Worm (Caenorhabditis elegans) whole organism, L4 larva: ENCODE measurements around the gene tmc-2.

Experiments used
- D1046.2 ChIP-seq: fragments of 200-800 bp; sonication (Bioruptor generic); IDR thresholded peaks from 2 replicates; pipeline ENCODE4 v1.3.6; 2022; ENCODE audit warnings: missing genetic modification characterization, missing compliant biosample characterization
- F26F4.8 ChIP-seq: fragments of 200-800 bp; sonication (Bioruptor generic); conservative IDR thresholded peaks from 2 replicates; pipeline ENCODE4 v1.3.6; 2022; ENCODE audit warnings: missing genetic modification characterization, missing compliant biosample characterization
- R02D3.7 ChIP-seq: fragments of 150-350 bp; sonication (generic microtip); optimal IDR thresholded peaks from 3 replicates; lab custom pipeline; 2014; ENCODE audit warnings: missing biosample characterization, missing genetic modification characterization
- T20F7.1 ChIP-seq: fragments of 200-800 bp; sonication (Bioruptor generic); optimal IDR thresholded peaks from 2 replicates; lab custom pipeline; 2018; ENCODE audit warnings: mild to moderate bottlenecking, missing genetic modification characterization, missing compliant biosample characterization
- T26A8.4 ChIP-seq: fragments of 200-800 bp; sonication (Bioruptor generic); IDR thresholded peaks from 2 replicates; pipeline ENCODE4 v1.3.6; 2022; ENCODE audit warnings: missing genetic modification characterization, missing compliant biosample characterization
- Y5F2A.4 ChIP-seq: fragments of 200-800 bp; sonication (Bioruptor generic); optimal IDR thresholded peaks from 2 replicates; lab custom pipeline; 2018; ENCODE audit warnings: mild to moderate bottlenecking, missing genetic modification characterization, missing compliant biosample characterization
- ZK337.2 ChIP-seq: fragments of 200-800 bp; sonication (Bioruptor generic); IDR thresholded peaks from 2 replicates; pipeline ENCODE4 v1.3.6; 2022; ENCODE audit warnings: missing genetic modification reagents, missing genetic modification characterization, missing compliant biosample characterization
- ama-1 ChIP-seq: fragments of 150-350 bp; optimal IDR thresholded peaks from 2 replicates; lab custom pipeline; 2014; ENCODE audit warnings: inconsistent platforms, mixed read lengths
- arid-1 ChIP-seq: fragments of 200-800 bp; sonication (Bioruptor generic); conservative IDR thresholded peaks from 2 replicates; pipeline ENCODE4 v1.3.6; 2022; ENCODE audit warnings: missing genetic modification reagents, missing genetic modification characterization, missing compliant biosample characterization
- attf-4 ChIP-seq: sonication (generic microtip); optimal IDR thresholded peaks from 3 replicates; lab custom pipeline; 2017; ENCODE audit warnings: missing biosample characterization, missing genetic modification characterization
- ceh-28 ChIP-seq: fragments of 150-350 bp; optimal IDR thresholded peaks from 2 replicates; lab custom pipeline; 2014; ENCODE audit warnings: missing biosample characterization, missing genetic modification reagents, missing genetic modification characterization
- ceh-44 ChIP-seq: fragments of 200-800 bp; sonication (Bioruptor generic); IDR thresholded peaks from 2 replicates; pipeline ENCODE4 v1.3.6; 2022; ENCODE audit warnings: missing genetic modification reagents, missing genetic modification characterization, missing compliant biosample characterization
- ceh-62 ChIP-seq: sonication (generic microtip); optimal IDR thresholded peaks from 2 replicates; lab custom pipeline; 2017; ENCODE audit warnings: missing biosample characterization, missing genetic modification characterization
- ces-1 ChIP-seq: fragments of 150-350 bp; sonication (generic microtip); optimal IDR thresholded peaks from 4 replicates; lab custom pipeline; 2014; ENCODE audit warnings: missing biosample characterization, missing genetic modification reagents, missing genetic modification characterization
- cey-2 ChIP-seq: sonication (generic microtip); optimal IDR thresholded peaks from 3 replicates; lab custom pipeline; 2017; ENCODE audit warnings: missing genetic modification characterization, mild to moderate bottlenecking, missing compliant biosample characterization, antibody characterized with exemption, borderline replicate concordance; ENCODE audit not compliant: insufficient read depth
- daf-19 ChIP-seq: fragments of 200-800 bp; sonication (Bioruptor generic); conservative IDR thresholded peaks from 2 replicates; pipeline ENCODE4 v1.3.6; 2022; ENCODE audit warnings: missing genetic modification characterization, missing compliant biosample characterization
- dmd-8 ChIP-seq: fragments of 200-800 bp; sonication (Bioruptor generic); IDR thresholded peaks from 2 replicates; pipeline ENCODE4 v1.3.6; 2022; ENCODE audit warnings: missing genetic modification characterization, missing compliant biosample characterization
- duxl-1 ChIP-seq: sonication (generic microtip); optimal IDR thresholded peaks from 2 replicates; lab custom pipeline; 2016; ENCODE audit warnings: mild to moderate bottlenecking, missing genetic modification characterization, moderate library complexity, missing compliant biosample characterization; ENCODE audit not compliant: poor library complexity
- egl-43 ChIP-seq: fragments of 200-800 bp; sonication (Bioruptor generic); IDR thresholded peaks from 2 replicates; pipeline ENCODE4 v1.3.6; 2022; ENCODE audit warnings: missing genetic modification reagents, missing genetic modification characterization, missing compliant biosample characterization
- fkh-10 ChIP-seq: fragments of 150-350 bp; optimal IDR thresholded peaks from 2 replicates; lab custom pipeline; 2014; ENCODE audit warnings: missing biosample characterization, missing genetic modification reagents, missing genetic modification characterization
- fos-1 ChIP-seq: fragments of 150-350 bp; optimal IDR thresholded peaks from 2 replicates; lab custom pipeline; 2014; ENCODE audit warnings: missing biosample characterization, missing genetic modification characterization
- gei-8 ChIP-seq: fragments of 200-800 bp; sonication (Bioruptor generic); optimal IDR thresholded peaks from 2 replicates; lab custom pipeline; 2018; ENCODE audit warnings: mild to moderate bottlenecking, missing genetic modification characterization, missing compliant biosample characterization
- jun-1 ChIP-seq: fragments of 150-350 bp; optimal IDR thresholded peaks from 2 replicates; lab custom pipeline; 2014; ENCODE audit warnings: missing biosample characterization, missing genetic modification reagents, missing genetic modification characterization
- lim-7 ChIP-seq: fragments of 200-800 bp; sonication (Bioruptor generic); IDR thresholded peaks from 2 replicates; pipeline ENCODE4 v1.3.6; 2022; ENCODE audit warnings: missing genetic modification characterization, missing compliant biosample characterization
- lin-1 ChIP-seq: fragments of 200-800 bp; sonication (Bioruptor generic); IDR thresholded peaks from 2 replicates; pipeline ENCODE4 v1.3.6; 2022; ENCODE audit warnings: missing genetic modification reagents, missing genetic modification characterization, missing compliant biosample characterization
- lin-39 ChIP-seq: fragments of 150-350 bp; optimal IDR thresholded peaks from 2 replicates; lab custom pipeline; 2014; ENCODE audit warnings: missing biosample characterization, missing genetic modification reagents, missing genetic modification characterization
- madf-5 ChIP-seq, 2 experiments: fragments of 200-800 bp; sonication (Bioruptor generic); IDR thresholded peaks; 2 replicates each; pipeline ENCODE4 v1.3.6; 2022; ENCODE audit warnings: missing compliant biosample characterization in 2 of 2, missing genetic modification characterization in 2 of 2
- mdt-29 ChIP-seq: fragments of 200-800 bp; sonication (Bioruptor generic); IDR thresholded peaks from 2 replicates; pipeline ENCODE4 v1.3.6; 2022; ENCODE audit warnings: missing genetic modification reagents, missing genetic modification characterization, missing compliant biosample characterization
- mes-2 ChIP-seq: sonication (generic microtip); optimal IDR thresholded peaks from 2 replicates; lab custom pipeline; 2016; ENCODE audit warnings: missing genotype, mild to moderate bottlenecking, missing genetic modification characterization, missing compliant biosample characterization; ENCODE audit not compliant: poor library complexity, severe bottlenecking
- nhr-111 ChIP-seq: fragments of 200-800 bp; sonication (Bioruptor generic); optimal IDR thresholded peaks from 2 replicates; lab custom pipeline; 2018; ENCODE audit warnings: mild to moderate bottlenecking, missing genetic modification characterization, missing compliant biosample characterization
- nhr-41 ChIP-seq: fragments of 200-800 bp; sonication (Bioruptor generic); IDR thresholded peaks from 2 replicates; pipeline ENCODE4 v1.3.6; 2022; ENCODE audit warnings: missing genetic modification reagents, missing genetic modification characterization, missing compliant biosample characterization
- nhr-42 ChIP-seq: fragments of 200-800 bp; sonication (Bioruptor generic); IDR thresholded peaks from 2 replicates; pipeline ENCODE4 v1.3.6; 2022; ENCODE audit warnings: missing genetic modification characterization, missing compliant biosample characterization
- pha-4 ChIP-seq, 2 experiments: fragments of 150-350 bp in 1 of 2; fragments of 200-800 bp in 1 of 2; sonication (Bioruptor generic) in 1 of 2; IDR thresholded peaks in 1 of 2; optimal IDR thresholded peaks in 1 of 2; 2 replicates each; pipeline versions ENCODE4 v1.3.6 to Lab custom; 2014 to 2022; ENCODE audit warnings: missing genetic modification characterization in 2 of 2, missing genetic modification reagents in 2 of 2, missing biosample characterization in 1 of 2, missing compliant biosample characterization in 1 of 2
- php-3 ChIP-seq: fragments of 200-800 bp; sonication (Bioruptor generic); IDR thresholded peaks from 2 replicates; pipeline ENCODE4 v1.3.6; 2022; ENCODE audit warnings: missing genetic modification reagents, missing genetic modification characterization, missing compliant biosample characterization
- pqm-1 ChIP-seq: sonication (generic microtip); optimal IDR thresholded peaks from 2 replicates; lab custom pipeline; 2017; ENCODE audit warnings: missing biosample characterization, missing genetic modification characterization
- rbr-2 ChIP-seq: sonication (generic microtip); optimal IDR thresholded peaks from 2 replicates; lab custom pipeline; 2016; ENCODE audit warnings: missing genotype, missing genetic modification characterization, missing compliant biosample characterization
- saeg-2 ChIP-seq: fragments of 200-800 bp; sonication (Bioruptor generic); IDR thresholded peaks from 2 replicates; pipeline ENCODE4 v1.3.6; 2022; ENCODE audit warnings: missing genetic modification reagents, missing genetic modification characterization, missing compliant biosample characterization
- set-16 ChIP-seq: fragments of 200-800 bp; sonication (Bioruptor generic); IDR thresholded peaks from 2 replicates; pipeline ENCODE4 v1.3.6; 2022; ENCODE audit warnings: missing genetic modification reagents, missing genetic modification characterization, missing compliant biosample characterization
- skn-1 ChIP-seq: fragments of 150-350 bp; optimal IDR thresholded peaks from 2 replicates; lab custom pipeline; 2014; ENCODE audit warnings: missing biosample characterization, missing genetic modification characterization
- spr-1 ChIP-seq: sonication (generic microtip); optimal IDR thresholded peaks from 2 replicates; lab custom pipeline; 2016; ENCODE audit warnings: mild to moderate bottlenecking, missing genetic modification characterization, missing compliant biosample characterization
- tag-97 ChIP-seq: fragments of 200-800 bp; sonication (Bioruptor generic); IDR thresholded peaks from 2 replicates; pipeline ENCODE4 v1.3.6; 2022; ENCODE audit warnings: missing genetic modification characterization, missing compliant biosample characterization
- tra-1 ChIP-seq: fragments of 200-800 bp; sonication (Bioruptor generic); IDR thresholded peaks from 2 replicates; pipeline ENCODE4 v1.3.6; 2022; ENCODE audit warnings: missing genetic modification reagents, missing genetic modification characterization, missing compliant biosample characterization
- unc-130 ChIP-seq: sonication (generic microtip); optimal IDR thresholded peaks from 2 replicates; lab custom pipeline; 2016; ENCODE audit warnings: missing genetic modification reagents, missing genetic modification characterization, missing compliant biosample characterization
- unc-39 ChIP-seq: sonication (generic microtip); optimal IDR thresholded peaks from 2 replicates; lab custom pipeline; 2017; ENCODE audit warnings: missing biosample characterization, missing genetic modification characterization
- zfp-2 ChIP-seq: sonication (generic microtip); optimal IDR thresholded peaks from 2 replicates; lab custom pipeline; 2016; ENCODE audit warnings: mild to moderate bottlenecking, missing genetic modification characterization, missing compliant biosample characterization
- zip-2 ChIP-seq: fragments of 150-350 bp; optimal IDR thresholded peaks from 2 replicates; lab custom pipeline; 2014; ENCODE audit warnings: missing biosample characterization, missing genetic modification characterization
- ztf-7 ChIP-seq: fragments of 150-350 bp; optimal IDR thresholded peaks from 2 replicates; lab custom pipeline; 2014; ENCODE audit warnings: missing biosample characterization, missing genetic modification characterization

The tmc-2 gene

DNA sequence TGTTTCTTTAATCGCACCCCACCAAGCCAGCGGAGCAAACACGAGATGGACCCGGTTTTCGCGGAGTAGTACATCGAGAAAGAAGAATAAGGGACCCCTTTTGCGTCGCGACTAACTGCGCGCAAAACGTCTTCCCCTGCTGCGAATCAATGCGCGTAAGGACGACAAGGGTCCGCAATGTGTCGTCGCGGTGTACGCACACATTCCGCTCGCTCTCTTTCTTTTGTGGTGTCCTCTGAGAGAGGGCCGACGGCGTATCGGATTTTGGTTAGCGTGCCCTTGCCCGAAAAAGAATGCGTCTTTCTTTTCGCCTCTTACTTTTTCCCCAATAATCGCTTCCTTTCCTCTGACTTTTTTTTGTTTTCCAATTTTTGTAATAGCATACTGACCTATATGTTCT lies 34.3 kb downstream of the tmc-2 start (continued):
- no peak for TF ChIP-seq saeg-2 (GFP tag; lab: Robert Waterston, UW)

DNA sequence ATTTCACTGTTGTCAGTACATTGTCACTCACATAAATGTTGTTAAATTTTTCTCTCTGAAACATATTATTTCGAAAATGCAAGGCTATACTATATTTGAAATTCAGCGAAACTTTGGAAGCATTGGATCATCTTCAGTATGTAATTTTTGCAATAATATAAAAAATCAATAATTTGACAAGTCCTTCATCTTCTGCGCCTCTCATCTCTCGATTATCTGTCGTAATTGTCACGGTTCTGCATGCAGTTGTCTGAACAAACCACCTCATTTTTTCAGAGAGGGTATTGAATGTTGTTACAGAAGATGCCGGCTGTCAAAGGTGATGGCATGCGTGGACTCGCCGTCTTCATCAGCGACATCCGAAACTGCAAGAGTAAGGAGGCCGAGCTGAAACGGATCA lies 34.9 kb downstream of the tmc-2 start, which contains the start of gene apa-2:
apa-2 (plus strand) TSS at position 301 of the 400 bp plus-strand sequence.
- TF ChIP-seq rbr-2 (no peak), attf-4 (tag; lab: Kevin White, UChicago) (no peak), lin-1 (GFP tag; lab: Robert Waterston, UW) (no peak), R02D3.7 (tag; lab: Kevin White, UChicago) (no peak), nhr-42 (GFP tag; lab: Robert Waterston, UW) (no peak)

DNA sequence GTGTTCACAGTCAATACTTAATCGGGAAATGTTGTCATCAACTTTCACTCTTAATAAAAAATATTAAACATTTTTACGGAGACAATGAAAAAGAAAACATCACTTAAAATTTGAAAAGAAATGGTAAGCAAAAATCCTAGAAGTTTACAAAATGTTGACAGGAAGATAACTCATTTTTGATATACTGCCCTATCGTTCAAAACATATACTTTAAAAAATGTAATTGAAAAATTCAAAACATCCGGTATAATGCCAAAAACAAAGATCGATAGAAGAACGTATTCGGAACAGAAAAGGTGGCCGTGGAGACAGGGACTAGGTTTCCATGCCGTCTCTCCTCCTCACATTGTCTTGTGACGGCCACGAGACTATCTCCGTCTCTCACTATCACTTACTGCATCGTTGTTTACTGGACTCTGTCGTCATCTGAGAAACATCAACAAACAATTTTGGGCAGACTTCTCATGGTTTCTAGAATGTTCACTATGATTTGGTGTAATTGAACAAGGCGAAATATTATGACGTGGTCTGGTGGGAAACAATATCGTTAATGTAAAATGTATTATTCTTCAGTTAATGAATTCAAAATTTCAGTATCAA lies 44.0 kb downstream of the tmc-2 start, which contains the start of gene oga-1:
oga-1 (minus strand) TSS at position 51 of the 600 bp plus-strand sequence.
- TF ChIP-seq fos-1 (tag; lab: Kevin White, UChicago) (no peak), nhr-41 (no peak), ces-1 (GFP tag; lab: Kevin White, UChicago) (no peak), zfp-2 (tag; lab: Kevin White, UChicago) (no peak), pqm-1 (tag; lab: Kevin White, UChicago) (no peak), ZK337.2 (GFP tag; lab: Robert Waterston, UW) (no peak), spr-1 (tag; lab: Kevin White, UChicago) (no peak), gei-8 (GFP tag; lab: Kevin White, UChicago) (no peak), mes-2 (no peak), ama-1 (no peak), php-3 (GFP tag; lab: Robert Waterston, UW) (no peak), jun-1 (tag; lab: Kevin White, UChicago) (no peak), tra-1 (GFP tag; lab: Robert Waterston, UW) (0 out of 2 replicates have a peak, but pooled peaks have one; percentile 34), nhr-111 (GFP tag; lab: Kevin White, UChicago) (no peak), set-16 (GFP tag; lab: Robert Waterston, UW) (no peak), ceh-44 (no peak), duxl-1 (tag; lab: Kevin White, UChicago) (no peak), Y5F2A.4 (no peak), D1046.2 (GFP tag; lab: Robert Waterston, UW) (no peak), T20F7.1 (GFP tag; lab: Kevin White, UChicago) (peak; percentile 66), zip-2 (peak; percentile 16), ztf-7 (peak; percentile 76), cey-2 (no peak), tag-97 (GFP tag; lab: Robert Waterston, UW) (no peak), ceh-62 (tag; lab: Kevin White, UChicago) (no peak), lim-7 (no peak), T26A8.4 (GFP tag; lab: Robert Waterston, UW) (no peak), rbr-2 (peak; percentile 55), daf-19 (GFP tag; lab: Robert Waterston, UW) (no peak), pha-4 (GFP tag; IDR thresholded peaks at IDR 0.05; lab: Robert Waterston, UW) (no peak), pha-4 (tag; optimal IDR thresholded peaks at IDR 0.05; lab: Kevin White, UChicago) (peak; percentile 91), lin-39 (no peak), egl-43 (GFP tag; lab: Robert Waterston, UW) (no peak), skn-1 (tag; lab: Kevin White, UChicago) (no peak), madf-5 (GFP tag; IDR thresholded peaks at IDR 0.05; lab: Robert Waterston, UW) (no peak), dmd-8 (no peak), fkh-10 (GFP tag; lab: Kevin White, UChicago) (peak; percentile 60), mdt-29 (peak; percentile 95), unc-39 (tag; lab: Kevin White, UChicago) (no peak), F26F4.8 (no peak), ceh-28 (tag; lab: Kevin White, UChicago) (no peak), unc-130 (GFP tag; lab: Kevin White, UChicago) (no peak), arid-1 (GFP tag; lab: Robert Waterston, UW) (no peak)
